Fruit fly (Drosophila melanogaster) whole organism, embryonic: ENCODE data around the gene CG17249.

ENCODE experiments used
- Adf1 ChIP-seq: fragments of 200-800 bp; sonication (Bioruptor generic); IDR thresholded peaks from 2 replicates; pipeline ENCODE4 v1.3.6; 2022; ENCODE audit warnings: missing biosample characterization, missing genetic modification characterization
- Awh ChIP-seq: fragments of 200-800 bp; sonication (Bioruptor generic); IDR thresholded peaks from 2 replicates; pipeline ENCODE4, ENCODE4 v1.3.6; 2022; ENCODE audit warnings: missing biosample characterization, missing genetic modification characterization
- BtbVII ChIP-seq: fragments of 200-800 bp; sonication (Bioruptor generic); optimal IDR thresholded peaks from 3 replicates; lab custom pipeline; 2017; ENCODE audit warnings: missing biosample characterization, mild to moderate bottlenecking, missing genetic modification characterization
- CG10147 ChIP-seq: fragments of 200-800 bp; sonication (Bioruptor generic); optimal IDR thresholded peaks from 2 replicates; lab custom pipeline; 2019; ENCODE audit warnings: missing biosample characterization, mild to moderate bottlenecking, missing genetic modification characterization, moderate library complexity
- CG12236 ChIP-seq: fragments of 200-800 bp; sonication (Bioruptor generic); optimal IDR thresholded peaks from 2 replicates; lab custom pipeline; 2016; ENCODE audit warnings: missing biosample characterization, missing genetic modification characterization
- CG12659 ChIP-seq: fragments of 200-800 bp; sonication (Bioruptor generic); optimal IDR thresholded peaks from 3 replicates; lab custom pipeline; 2017; ENCODE audit warnings: mild to moderate bottlenecking, missing biosample characterization, missing genetic modification reagents, missing genetic modification characterization
- CG16863 ChIP-seq: fragments of 200-800 bp; sonication (Bioruptor generic); optimal IDR thresholded peaks from 3 replicates; lab custom pipeline; 2016; ENCODE audit warnings: missing biosample characterization, missing genetic modification characterization
- CG17912 ChIP-seq: fragments of 200-800 bp; sonication (Bioruptor generic); optimal IDR thresholded peaks from 2 replicates; lab custom pipeline; 2018; ENCODE audit warnings: missing biosample characterization, mild to moderate bottlenecking, missing genetic modification characterization
- CG2116 ChIP-seq: fragments of 200-800 bp; sonication (Bioruptor generic); optimal IDR thresholded peaks from 3 replicates; lab custom pipeline; 2018; ENCODE audit warnings: missing biosample characterization, mild to moderate bottlenecking, missing genetic modification characterization
- CG2120 ChIP-seq: fragments of 200-800 bp; sonication (Bioruptor generic); optimal IDR thresholded peaks from 3 replicates; lab custom pipeline; 2016; ENCODE audit warnings: missing biosample characterization, missing genetic modification characterization
- CG2202 ChIP-seq: fragments of 200-800 bp; sonication (Bioruptor generic); optimal IDR thresholded peaks from 2 replicates; lab custom pipeline; 2018; ENCODE audit warnings: missing biosample characterization, mild to moderate bottlenecking, missing genetic modification characterization
- CG31441 ChIP-seq: fragments of 200-800 bp; sonication (Bioruptor generic); IDR thresholded peaks from 2 replicates; pipeline ENCODE4 v1.3.6; 2022; ENCODE audit warnings: missing biosample characterization, missing genetic modification characterization
- CG32772 ChIP-seq: fragments of 200-800 bp; sonication (Bioruptor generic); IDR thresholded peaks from 2 replicates; pipeline ENCODE4 v1.3.6; 2022; ENCODE audit warnings: missing biosample characterization, missing genetic modification characterization
- CG34376 ChIP-seq: fragments of 200-800 bp; sonication (Bioruptor generic); optimal IDR thresholded peaks from 2 replicates; lab custom pipeline; 2018; ENCODE audit warnings: missing biosample characterization, mild to moderate bottlenecking, missing genetic modification characterization
- CG4328 ChIP-seq: fragments of 200-800 bp; sonication (Bioruptor generic); optimal IDR thresholded peaks from 3 replicates; lab custom pipeline; 2017; ENCODE audit warnings: missing biosample characterization, missing genetic modification reagents, missing genetic modification characterization
- CG4404 ChIP-seq: fragments of 200-800 bp; sonication (Bioruptor generic); IDR thresholded peaks from 2 replicates; pipeline ENCODE4 v1.3.6; 2022; ENCODE audit warnings: missing biosample characterization, missing genetic modification characterization
- CG6272 ChIP-seq: fragments of 200-800 bp; sonication (Bioruptor generic); IDR thresholded peaks from 2 replicates; pipeline ENCODE4 v1.3.6; 2022; ENCODE audit warnings: missing biosample characterization, missing genetic modification characterization
- CG6854 ChIP-seq: fragments of 200-800 bp; sonication (Bioruptor generic); optimal IDR thresholded peaks from 3 replicates; lab custom pipeline; 2017; ENCODE audit warnings: missing biosample characterization, mild to moderate bottlenecking, missing genetic modification characterization
- CG8478 ChIP-seq: fragments of >200 bp; optimal IDR thresholded peaks from 2 replicates; lab custom pipeline; 2018
- Dip2 ChIP-seq: fragments of 200-800 bp; sonication (Bioruptor generic); IDR thresholded peaks from 2 replicates; pipeline ENCODE4 v1.3.6; 2022; ENCODE audit warnings: missing biosample characterization, missing genetic modification characterization
- Ets97D ChIP-seq: fragments of 200-800 bp; sonication (Bioruptor generic); optimal IDR thresholded peaks from 3 replicates; lab custom pipeline; 2016; ENCODE audit warnings: missing biosample characterization, missing genetic modification characterization
- Fer2 ChIP-seq: fragments of 200-800 bp; sonication (Bioruptor generic); optimal IDR thresholded peaks from 2 replicates; lab custom pipeline; 2018; ENCODE audit warnings: missing biosample characterization, mild to moderate bottlenecking, missing genetic modification characterization, moderate library complexity
- Gsc ChIP-seq: fragments of 200-800 bp; sonication (Bioruptor generic); IDR thresholded peaks from 2 replicates; pipeline ENCODE4 v1.3.6; 2022; ENCODE audit warnings: missing biosample characterization, missing genetic modification characterization
- H2.0 ChIP-seq: fragments of 200-800 bp; sonication (Bioruptor generic); IDR thresholded peaks from 2 replicates; pipeline ENCODE4 v1.3.6; 2022; ENCODE audit warnings: missing biosample characterization, missing genetic modification characterization
- Hmr ChIP-seq: fragments of 200-800 bp; sonication (Bioruptor generic); optimal IDR thresholded peaks from 3 replicates; lab custom pipeline; 2017; ENCODE audit warnings: mild to moderate bottlenecking, missing biosample characterization, missing genetic modification reagents, missing genetic modification characterization
- Lhr ChIP-seq: fragments of 200-800 bp; sonication (Bioruptor generic); optimal IDR thresholded peaks from 3 replicates; lab custom pipeline; 2017; ENCODE audit warnings: mild to moderate bottlenecking, missing biosample characterization, missing genetic modification reagents, missing genetic modification characterization
- Lpt ChIP-seq: fragments of >200 bp; optimal IDR thresholded peaks from 2 replicates; lab custom pipeline; 2018; ENCODE audit warnings: missing biosample characterization, missing genetic modification characterization
- Mrtf ChIP-seq: fragments of 200-800 bp; sonication (Bioruptor generic); IDR thresholded peaks from 3 replicates; pipeline ENCODE4 v1.3.6; 2022; ENCODE audit warnings: missing biosample characterization, missing genetic modification characterization
- Optix ChIP-seq: fragments of 200-800 bp; sonication (Bioruptor generic); IDR thresholded peaks from 3 replicates; pipeline ENCODE4 v1.3.6; 2022; ENCODE audit warnings: missing biosample characterization, missing genetic modification characterization
- Ravus ChIP-seq: fragments of 200-800 bp; sonication (Bioruptor generic); IDR thresholded peaks from 2 replicates; pipeline ENCODE4 v1.3.6; 2022; ENCODE audit warnings: missing biosample characterization, missing genetic modification characterization
- Sry-β ChIP-seq: fragments of 200-800 bp; sonication (Bioruptor generic); optimal IDR thresholded peaks from 2 replicates; lab custom pipeline; 2018; ENCODE audit warnings: missing biosample characterization, mild to moderate bottlenecking, missing genetic modification characterization, moderate library complexity
- Xrp1 ChIP-seq: fragments of 200-800 bp; sonication (Bioruptor generic); IDR thresholded peaks from 2 replicates; pipeline ENCODE4 v1.3.6; 2022; ENCODE audit warnings: missing biosample characterization, missing genetic modification characterization
- chinmo ChIP-seq: fragments of 200-800 bp; sonication (Bioruptor generic); IDR thresholded peaks from 4 replicates; pipeline ENCODE4 v1.3.6; 2022; ENCODE audit warnings: missing biosample characterization, missing genetic modification characterization; ENCODE audit not compliant: partially characterized antibody
- chm ChIP-seq: fragments of 200-800 bp; sonication (Bioruptor generic); IDR thresholded peaks from 2 replicates; pipeline ENCODE4 v1.3.6; 2022; ENCODE audit warnings: missing biosample characterization, missing genetic modification characterization
- dmrt99B ChIP-seq: fragments of 200-800 bp; sonication (Bioruptor generic); optimal IDR thresholded peaks from 2 replicates; lab custom pipeline; 2018; ENCODE audit warnings: missing biosample characterization, mild to moderate bottlenecking, missing genetic modification characterization, moderate library complexity
- dysf ChIP-seq: fragments of 200-800 bp; sonication (Bioruptor generic); IDR thresholded peaks from 3 replicates; pipeline ENCODE4 v1.3.6; 2022; ENCODE audit warnings: missing biosample characterization, missing genetic modification characterization
- gsb-n ChIP-seq: fragments of 200-800 bp; sonication (Bioruptor generic); optimal IDR thresholded peaks from 3 replicates; lab custom pipeline; 2018; ENCODE audit warnings: missing biosample characterization, mild to moderate bottlenecking, missing genetic modification characterization
- pho ChIP-seq: fragments of 200-800 bp; sonication (Bioruptor generic); optimal IDR thresholded peaks from 2 replicates; lab custom pipeline; 2016; ENCODE audit warnings: missing biosample characterization, missing genetic modification characterization
- scrt ChIP-seq: fragments of 200-800 bp; sonication (Bioruptor generic); optimal IDR thresholded peaks from 2 replicates; lab custom pipeline; 2018; ENCODE audit warnings: missing biosample characterization, mild to moderate bottlenecking, missing genetic modification characterization, moderate library complexity
- sens ChIP-seq: fragments of 200-800 bp; sonication (Bioruptor generic); peaks from one replicate; lab custom pipeline; 2016; ENCODE audit warnings: missing biosample characterization, missing genetic modification characterization
- tin ChIP-seq: fragments of 200-800 bp; sonication (Bioruptor generic); optimal IDR thresholded peaks from 3 replicates; lab custom pipeline; 2016; ENCODE audit warnings: missing biosample characterization, missing genetic modification characterization
- tio ChIP-seq: fragments of 200-800 bp; sonication (Bioruptor generic); optimal IDR thresholded peaks from 2 replicates; lab custom pipeline; 2017; ENCODE audit warnings: missing biosample characterization, missing genetic modification characterization, inconsistent platforms
- twi ChIP-seq: fragments of 200-800 bp; optimal IDR thresholded peaks from 2 replicates; lab custom pipeline; 2019; ENCODE audit warnings: missing biosample characterization, mild to moderate bottlenecking, missing genetic modification characterization, moderate library complexity
- tx ChIP-seq: fragments of 200-800 bp; sonication (Bioruptor generic); optimal IDR thresholded peaks from 2 replicates; lab custom pipeline; 2016; ENCODE audit warnings: missing biosample characterization, missing genetic modification characterization
- z ChIP-seq: fragments of 200-800 bp; sonication (Bioruptor generic); IDR thresholded peaks from 3 replicates; pipeline ENCODE4 v1.3.6; 2022; ENCODE audit warnings: missing biosample characterization, missing genetic modification characterization
- zen ChIP-seq: fragments of 200-800 bp; sonication (Bioruptor generic); optimal IDR thresholded peaks from 3 replicates; lab custom pipeline; 2018; ENCODE audit warnings: missing biosample characterization, mild to moderate bottlenecking, missing genetic modification characterization, moderate library complexity

CG17249 gene

DNA sequence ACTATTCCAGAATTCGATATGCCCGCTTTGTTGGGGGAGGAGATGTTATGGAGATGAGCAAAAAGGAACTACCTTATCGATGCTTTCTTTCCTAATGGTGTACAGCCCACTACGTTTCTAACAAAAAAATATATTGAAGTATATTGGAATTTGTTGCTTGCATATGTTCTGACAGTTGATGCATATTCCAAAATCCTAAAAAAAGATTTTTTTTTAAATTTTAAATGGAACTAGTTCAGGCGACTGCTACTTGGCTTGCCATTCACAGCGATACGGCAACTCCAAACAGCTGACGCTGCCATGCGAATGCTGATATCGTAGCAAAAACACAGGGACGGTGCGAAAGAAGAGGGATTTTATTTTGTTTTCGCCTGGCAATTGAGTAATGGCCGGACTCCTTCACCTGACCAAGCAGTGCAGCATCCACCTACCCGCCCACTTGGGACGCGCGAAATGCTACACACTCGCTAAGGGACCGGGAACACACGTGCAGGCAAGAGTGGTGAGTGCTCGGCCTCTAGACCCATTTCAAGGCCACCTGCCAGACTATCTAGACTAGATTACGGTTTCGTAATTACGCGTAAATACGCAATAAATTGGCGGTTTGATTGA, 29.0 kb downstream of the CG17249 start, which contains the start of the genes CG13926, ABCB7 and CG33230 (continued):
- TF ChIP-seq chinmo (GFP tag; lab: Robert Waterston, UW) (0 out of 4 replicates have a peak, but pooled peaks have one; percentile 18), z (no peak), CG12659 (GFP tag; lab: Kevin White, UChicago) (peak; percentile 63), CG4328 (GFP tag; lab: Kevin White, UChicago) (no peak), gsb-n (peak; percentile 83), CG6854 (GFP tag; lab: Kevin White, UChicago) (no peak), Awh (GFP tag; lab: Robert Waterston, UW) (no peak), Mrtf (GFP tag; lab: Robert Waterston, UW) (no peak), Ravus (GFP tag; lab: Robert Waterston, UW) (no peak), CG32772 (no peak), zen (tag; lab: Kevin White, UChicago) (peak; percentile 15), CG2202 (tag; lab: Kevin White, UChicago) (no peak), CG17912 (GFP tag; lab: Kevin White, UChicago) (no peak), CG12236 (GFP tag; lab: Kevin White, UChicago) (no peak), Adf1 (GFP tag; lab: Robert Waterston, UW) (peak; percentile 20; the same call in 1 of the 2 replicates), BtbVII (no peak), Fer2 (tag; lab: Kevin White, UChicago) (no peak), CG2120 (GFP tag; lab: Kevin White, UChicago) (peak; percentile 71), CG2116 (GFP tag; lab: Kevin White, UChicago) (peak; percentile 42), Hmr (peak; percentile 31), dysf (0 out of 3 replicates have a peak, but pooled peaks have one; percentile 30), tio (GFP tag; lab: Kevin White, UChicago) (no peak), Xrp1 (GFP tag; lab: Robert Waterston, UW) (0 out of 2 replicates have a peak, but pooled peaks have one; percentile 36), sens (peak; percentile 83), CG16863 (GFP tag; lab: Kevin White, UChicago) (no peak), twi (tag; lab: Kevin White, UChicago) (no peak), CG4404 (GFP tag; lab: Robert Waterston, UW) (no peak), tin (GFP tag; lab: Kevin White, UChicago) (peak; percentile 23), chm (GFP tag; lab: Robert Waterston, UW) (no peak), Ets97D (GFP tag; lab: Kevin White, UChicago) (peak; percentile 1), Dip2 (GFP tag; lab: Robert Waterston, UW) (no peak), Lhr (GFP tag; lab: Kevin White, UChicago) (peak; percentile 8), CG34376 (GFP tag; lab: Kevin White, UChicago) (peak; percentile 37), pho (GFP tag; lab: Kevin White, UChicago) (no peak), H2.0 (GFP tag; lab: Robert Waterston, UW) (no peak), CG31441 (GFP tag; lab: Robert Waterston, UW) (no peak; the same call in 1 of the 2 replicates), dmrt99B (tag; lab: Kevin White, UChicago) (no peak), tx (GFP tag; lab: Kevin White, UChicago) (no peak), Sry-β (GFP tag; lab: Kevin White, UChicago) (peak; percentile 93), Lpt (GFP tag; lab: Kevin White, UChicago) (no peak), Optix (no peak), scrt (GFP tag; lab: Kevin White, UChicago) (no peak), Gsc (GFP tag; lab: Robert Waterston, UW) (no peak), CG8478 (lab: Kevin White, UChicago) (no peak), CG6272 (GFP tag; lab: Robert Waterston, UW) (no peak), CG10147 (GFP tag; lab: Kevin White, UChicago) (no peak)
